Worm (Caenorhabditis elegans) whole organism, early embryonic: Measurements from ENCODE around the gene srj-24.

Experiments
- B0310.2 ChIP-seq: sonication (generic microtip); optimal IDR thresholded peaks from 2 replicates; lab custom pipeline; 2016; ENCODE audit warnings: mild to moderate bottlenecking, missing genetic modification characterization, missing compliant biosample characterization
- aly-1 ChIP-seq: sonication (generic microtip); optimal IDR thresholded peaks from 2 replicates; lab custom pipeline; 2016; ENCODE audit warnings: missing genetic modification characterization, missing compliant biosample characterization
- ama-1 ChIP-seq: fragments of 150-350 bp; optimal IDR thresholded peaks from 2 replicates; lab custom pipeline; 2014
- ceh-36 ChIP-seq: sonication (generic microtip); optimal IDR thresholded peaks from 2 replicates; lab custom pipeline; 2016; ENCODE audit warnings: missing genetic modification characterization, inconsistent platforms, missing compliant biosample characterization
- ets-7 ChIP-seq: sonication (generic microtip); optimal IDR thresholded peaks from 2 replicates; lab custom pipeline; 2016; ENCODE audit warnings: missing genotype, missing genetic modification characterization, missing compliant biosample characterization
- flt-1 ChIP-seq: fragments of 200-800 bp; sonication (Bioruptor generic); IDR thresholded peaks from 2 replicates; pipeline ENCODE4 v1.3.6; 2022; ENCODE audit warnings: missing genetic modification characterization, missing compliant biosample characterization
- hmbx-1 ChIP-seq: sonication (generic microtip); optimal IDR thresholded peaks from 2 replicates; lab custom pipeline; 2016; ENCODE audit warnings: mild to moderate bottlenecking, missing genetic modification characterization, missing compliant biosample characterization
- hmg-4 ChIP-seq: fragments of 200-800 bp; sonication (Bioruptor generic); optimal IDR thresholded peaks from 2 replicates; lab custom pipeline; 2018; ENCODE audit warnings: mild to moderate bottlenecking, missing genetic modification characterization, missing compliant biosample characterization
- pes-1 ChIP-seq: fragments of 200-800 bp; sonication (Bioruptor generic); IDR thresholded peaks from 2 replicates; pipeline ENCODE4 v1.3.6; 2022; ENCODE audit warnings: missing genetic modification reagents, missing genetic modification characterization, missing compliant biosample characterization
- scrt-1 ChIP-seq: fragments of 200-800 bp; sonication (Bioruptor generic); IDR thresholded peaks from 2 replicates; pipeline ENCODE4 v1.3.6; 2022; ENCODE audit warnings: missing genetic modification characterization, missing compliant biosample characterization
- tbx-11 ChIP-seq: fragments of 200-800 bp; sonication (Bioruptor generic); IDR thresholded peaks from 2 replicates; pipeline ENCODE4 v1.3.6; 2022; ENCODE audit warnings: missing genetic modification characterization, missing compliant biosample characterization
- tbx-37 ChIP-seq: fragments of 200-800 bp; sonication (Bioruptor generic); conservative IDR thresholded peaks from 2 replicates; pipeline ENCODE4 v1.3.6; 2022; ENCODE audit warnings: missing genetic modification reagents, missing genetic modification characterization, missing compliant biosample characterization
- tra-4 ChIP-seq: sonication (generic microtip); optimal IDR thresholded peaks from 2 replicates; lab custom pipeline; 2017; ENCODE audit warnings: missing genetic modification characterization, missing compliant biosample characterization

DNA sequence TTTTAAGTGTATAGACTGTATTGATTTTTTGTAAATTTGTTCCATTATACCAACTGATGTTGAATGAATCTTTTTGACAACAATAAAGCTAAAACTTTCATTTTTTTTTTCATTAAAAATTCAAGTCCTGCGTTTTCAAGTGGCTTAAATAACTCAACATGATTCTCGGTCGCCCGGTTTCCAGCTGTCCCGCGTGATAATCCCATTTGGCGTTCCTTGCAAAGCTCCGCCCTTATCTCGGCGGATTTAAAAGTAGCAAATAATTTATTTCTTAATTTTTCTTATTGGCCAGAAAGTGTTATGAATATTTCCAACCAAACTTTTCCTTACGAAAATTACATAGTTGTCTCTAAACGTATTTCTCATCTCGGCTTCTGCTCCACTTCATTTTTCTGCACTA, 17.5 kb upstream of the srj-24 start, which contains the start of gene str-20:
- TF ChIP-seq ets-7 (tag; lab: Kevin White, UChicago) = no peak
- no peak for TF ChIP-seq flt-1 (GFP tag; lab: Robert Waterston, UW)
- TF ChIP-seq tbx-11 = no peak
- no peak for TF ChIP-seq pes-1 (GFP tag; lab: Robert Waterston, UW)
- no peak for TF ChIP-seq hmbx-1 (tag; lab: Kevin White, UChicago)
- TF ChIP-seq ama-1 = no peak
- TF ChIP-seq tbx-37 (GFP tag; lab: Robert Waterston, UW) = no peak
- no peak for TF ChIP-seq aly-1
- TF ChIP-seq hmg-4 (GFP tag; lab: Kevin White, UChicago) = no peak
- TF ChIP-seq scrt-1 (GFP tag; lab: Robert Waterston, UW) = no peak
- TF ChIP-seq tra-4 (tag; lab: Kevin White, UChicago) = no peak
- TF ChIP-seq ceh-36 (tag; lab: Kevin White, UChicago) = no peak
- no peak for TF ChIP-seq B0310.2
